Worm (Caenorhabditis elegans) whole organism, early embryonic: ENCODE results near the gene str-180.

Experiments
- B0310.2 ChIP-seq: sonication (generic microtip); optimal IDR thresholded peaks from 2 replicates; lab custom pipeline; 2016; ENCODE audit warnings: mild to moderate bottlenecking, missing genetic modification characterization, missing compliant biosample characterization
- F13C5.2 ChIP-seq: sonication (generic microtip); optimal IDR thresholded peaks from 2 replicates; lab custom pipeline; 2017; ENCODE audit warnings: mild to moderate bottlenecking, missing genetic modification characterization, inconsistent platforms, missing compliant biosample characterization
- ama-1 ChIP-seq: fragments of 150-350 bp; optimal IDR thresholded peaks from 2 replicates; lab custom pipeline; 2014
- ceh-36 ChIP-seq: sonication (generic microtip); optimal IDR thresholded peaks from 2 replicates; lab custom pipeline; 2016; ENCODE audit warnings: missing genetic modification characterization, inconsistent platforms, missing compliant biosample characterization
- hmg-4 ChIP-seq: fragments of 200-800 bp; sonication (Bioruptor generic); optimal IDR thresholded peaks from 2 replicates; lab custom pipeline; 2018; ENCODE audit warnings: mild to moderate bottlenecking, missing genetic modification characterization, missing compliant biosample characterization
- pes-1 ChIP-seq: fragments of 200-800 bp; sonication (Bioruptor generic); IDR thresholded peaks from 2 replicates; pipeline ENCODE4 v1.3.6; 2022; ENCODE audit warnings: missing genetic modification reagents, missing genetic modification characterization, missing compliant biosample characterization
- scrt-1 ChIP-seq: fragments of 200-800 bp; sonication (Bioruptor generic); IDR thresholded peaks from 2 replicates; pipeline ENCODE4 v1.3.6; 2022; ENCODE audit warnings: missing genetic modification characterization, missing compliant biosample characterization
- sea-1 ChIP-seq: fragments of 200-800 bp; sonication (Bioruptor generic); conservative IDR thresholded peaks from 2 replicates; pipeline ENCODE4 v1.3.6; 2022; ENCODE audit warnings: missing genetic modification characterization, missing compliant biosample characterization
- tbx-37 ChIP-seq: fragments of 200-800 bp; sonication (Bioruptor generic); conservative IDR thresholded peaks from 2 replicates; pipeline ENCODE4 v1.3.6; 2022; ENCODE audit warnings: missing genetic modification reagents, missing genetic modification characterization, missing compliant biosample characterization
- tra-4 ChIP-seq: sonication (generic microtip); optimal IDR thresholded peaks from 2 replicates; lab custom pipeline; 2017; ENCODE audit warnings: missing genetic modification characterization, missing compliant biosample characterization

DNA sequence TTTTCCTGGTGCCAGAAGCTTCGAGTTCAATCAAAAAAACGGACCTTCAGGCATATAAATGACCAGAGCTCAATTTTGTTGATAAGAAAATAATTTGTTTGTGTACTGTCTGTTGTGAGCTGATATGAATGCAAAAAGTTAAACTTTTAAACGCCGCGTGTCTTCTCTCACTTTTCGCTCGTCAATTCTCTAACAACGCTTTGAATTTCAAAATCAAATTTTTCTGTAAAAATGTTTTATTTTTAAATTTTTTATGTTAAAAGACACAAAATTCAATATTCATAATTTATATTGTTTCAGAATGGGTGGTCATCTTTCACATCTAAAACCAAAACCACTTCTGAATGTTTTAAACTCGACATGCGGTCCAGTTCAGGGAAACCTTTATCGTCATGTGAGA is 5.3 kb upstream of the str-180 start, which contains the start of gene cest-31:
- TF ChIP-seq B0310.2 (tag; lab: Kevin White, UChicago) (no peak), hmg-4 (GFP tag; lab: Kevin White, UChicago) (no peak), ama-1 (lab: Kevin White, UChicago) (no peak), F13C5.2 (no peak), sea-1 (no peak), tbx-37 (GFP tag; lab: Robert Waterston, UW) (no peak), pes-1 (GFP tag; lab: Robert Waterston, UW) (no peak), ceh-36 (tag; lab: Kevin White, UChicago) (no peak), tra-4 (tag; lab: Kevin White, UChicago) (no peak), scrt-1 (GFP tag; lab: Robert Waterston, UW) (no peak)
